Worm (Caenorhabditis elegans) whole organism, L3 larva: ENCODE data around the gene T05B4.13.
A peak's percentile ranks its signal among the peaks of the same experiment; 100 is the strongest.

Experiments used
- R02D3.7 ChIP-seq: fragments of 150-350 bp; optimal IDR thresholded peaks from 2 replicates; lab custom pipeline; 2014; ENCODE audit warnings: missing biosample characterization, missing genetic modification characterization
- ZK546.5 ChIP-seq: sonication (generic microtip); optimal IDR thresholded peaks from 2 replicates; lab custom pipeline; 2017; ENCODE audit warnings: missing biosample characterization, missing genetic modification characterization
- aly-2 ChIP-seq: fragments of 150-350 bp; optimal IDR thresholded peaks from 2 replicates; lab custom pipeline; 2014; ENCODE audit warnings: missing biosample characterization, missing genetic modification characterization
- ama-1 ChIP-seq: fragments of 150-350 bp; optimal IDR thresholded peaks from 2 replicates; lab custom pipeline; 2018
- ceh-16 ChIP-seq: sonication (generic microtip); optimal IDR thresholded peaks from 2 replicates; lab custom pipeline; 2017; ENCODE audit warnings: missing biosample characterization, missing genetic modification characterization
- ceh-28 ChIP-seq: fragments of 150-350 bp; optimal IDR thresholded peaks from 2 replicates; lab custom pipeline; 2014; ENCODE audit warnings: missing biosample characterization, missing genetic modification reagents, missing genetic modification characterization
- ceh-82 ChIP-seq: fragments of 150-350 bp; optimal IDR thresholded peaks from 2 replicates; lab custom pipeline; 2014; ENCODE audit warnings: missing biosample characterization, missing genetic modification characterization
- ceh-9 ChIP-seq: sonication (generic microtip); optimal IDR thresholded peaks from 2 replicates; lab custom pipeline; 2018; ENCODE audit warnings: missing biosample characterization, missing genetic modification characterization
- daf-12 ChIP-seq: fragments of 150-350 bp; optimal IDR thresholded peaks from 2 replicates; lab custom pipeline; 2014; ENCODE audit warnings: missing biosample characterization, missing genetic modification reagents, missing genetic modification characterization
- egl-27 ChIP-seq: sonication (generic microtip); optimal IDR thresholded peaks from 4 replicates; lab custom pipeline; 2017; ENCODE audit warnings: missing biosample characterization, missing genetic modification reagents, missing genetic modification characterization
- egl-5 ChIP-seq: fragments of 150-350 bp; optimal IDR thresholded peaks from 2 replicates; lab custom pipeline; 2017; ENCODE audit warnings: missing biosample characterization, missing genetic modification reagents, missing genetic modification characterization, inconsistent platforms
- elt-1 ChIP-seq: fragments of 150-350 bp; optimal IDR thresholded peaks from 2 replicates; lab custom pipeline; 2014; ENCODE audit warnings: missing biosample characterization, missing genetic modification characterization
- elt-2 ChIP-seq: sonication (generic microtip); optimal IDR thresholded peaks from 2 replicates; lab custom pipeline; 2016; ENCODE audit warnings: missing genetic modification reagents, mild to moderate bottlenecking, missing genetic modification characterization, missing compliant biosample characterization
- elt-3 ChIP-seq, 3 experiments: fragments of 150-350 bp in 1 of 3; sonication (generic microtip) in 2 of 3; optimal IDR thresholded peaks; 2 replicates in 2 of 3; 4 replicates in 1 of 3; lab custom pipeline; 2014 to 2017; ENCODE audit warnings: missing biosample characterization in 3 of 3, missing genetic modification characterization in 3 of 3
- eor-1 ChIP-seq, 2 experiments: fragments of 150-350 bp; optimal IDR thresholded peaks; 2 replicates each; lab custom pipeline; 2014 to 2018; ENCODE audit warnings: missing biosample characterization in 2 of 2, missing genetic modification characterization in 2 of 2
- fkh-10 ChIP-seq: sonication (generic microtip); optimal IDR thresholded peaks from 2 replicates; lab custom pipeline; 2017; ENCODE audit warnings: missing biosample characterization, missing genetic modification reagents, missing genetic modification characterization
- fkh-2 ChIP-seq: fragments of 150-350 bp; optimal IDR thresholded peaks from 2 replicates; lab custom pipeline; 2014; ENCODE audit warnings: missing biosample characterization, missing genetic modification reagents, missing genetic modification characterization
- fos-1 ChIP-seq: fragments of 150-350 bp; optimal IDR thresholded peaks from 2 replicates; lab custom pipeline; 2014; ENCODE audit warnings: missing biosample characterization, missing genetic modification characterization
- hmg-11 ChIP-seq: sonication (generic microtip); optimal IDR thresholded peaks from 2 replicates; lab custom pipeline; 2016; ENCODE audit warnings: missing genetic modification characterization, missing compliant biosample characterization
- jun-1 ChIP-seq: fragments of 150-350 bp; optimal IDR thresholded peaks from 2 replicates; lab custom pipeline; 2014; ENCODE audit warnings: missing biosample characterization, missing genetic modification reagents, missing genetic modification characterization
- lin-15B ChIP-seq: fragments of 150-350 bp; optimal IDR thresholded peaks from 2 replicates; lab custom pipeline; 2014; ENCODE audit warnings: missing biosample characterization, missing genetic modification characterization
- lin-39 ChIP-seq: fragments of 150-350 bp; optimal IDR thresholded peaks from 2 replicates; lab custom pipeline; 2018; ENCODE audit warnings: missing biosample characterization, missing genetic modification reagents, missing genetic modification characterization
- lsy-12 ChIP-seq: sonication (generic microtip); optimal IDR thresholded peaks from 2 replicates; lab custom pipeline; 2016; ENCODE audit warnings: mild to moderate bottlenecking, missing genetic modification characterization, missing compliant biosample characterization
- mdl-1 ChIP-seq: fragments of 150-350 bp; optimal IDR thresholded peaks from 2 replicates; lab custom pipeline; 2014; ENCODE audit warnings: missing biosample characterization, missing genetic modification characterization
- mml-1 ChIP-seq: fragments of 150-350 bp; sonication (generic microtip); optimal IDR thresholded peaks from 3 replicates; lab custom pipeline; 2014; ENCODE audit warnings: missing biosample characterization, missing genetic modification characterization
- nfya-1 ChIP-seq: sonication (generic microtip); optimal IDR thresholded peaks from 2 replicates; lab custom pipeline; 2017; ENCODE audit warnings: missing genetic modification characterization, mild to moderate bottlenecking, missing compliant biosample characterization, antibody characterized with exemption, moderate library complexity; ENCODE audit not compliant: insufficient read depth
- nhr-11 ChIP-seq: fragments of 150-350 bp; optimal IDR thresholded peaks from 2 replicates; lab custom pipeline; 2014; ENCODE audit warnings: missing biosample characterization, missing genetic modification characterization
- nhr-12 ChIP-seq: fragments of 150-350 bp; optimal IDR thresholded peaks from 2 replicates; lab custom pipeline; 2014; ENCODE audit warnings: missing biosample characterization, missing genetic modification characterization
- nhr-23 ChIP-seq: fragments of 150-350 bp; optimal IDR thresholded peaks from 2 replicates; lab custom pipeline; 2014; ENCODE audit warnings: missing biosample characterization, missing genetic modification reagents, missing genetic modification characterization
- nhr-237 ChIP-seq: fragments of 150-350 bp; optimal IDR thresholded peaks from 2 replicates; lab custom pipeline; 2014; ENCODE audit warnings: missing biosample characterization, missing genetic modification characterization
- nhr-25 ChIP-seq: sonication (generic microtip); optimal IDR thresholded peaks from 2 replicates; lab custom pipeline; 2017; ENCODE audit warnings: missing biosample characterization, missing genetic modification characterization
- nhr-28 ChIP-seq: fragments of 150-350 bp; optimal IDR thresholded peaks from 2 replicates; lab custom pipeline; 2014; ENCODE audit warnings: missing biosample characterization, missing genetic modification characterization
- nhr-43 ChIP-seq: sonication (generic microtip); optimal IDR thresholded peaks from 2 replicates; lab custom pipeline; 2016; ENCODE audit warnings: mild to moderate bottlenecking, missing genetic modification characterization, missing compliant biosample characterization; ENCODE audit not compliant: poor library complexity, severe bottlenecking
- nhr-67 ChIP-seq: fragments of 150-350 bp; optimal IDR thresholded peaks from 2 replicates; lab custom pipeline; 2014; ENCODE audit warnings: missing biosample characterization, missing genetic modification characterization
- nhr-76 ChIP-seq: fragments of 150-350 bp; sonication (generic microtip); optimal IDR thresholded peaks from 5 replicates; lab custom pipeline; 2014; ENCODE audit warnings: missing biosample characterization, missing genetic modification characterization
- nhr-77 ChIP-seq: fragments of 150-350 bp; optimal IDR thresholded peaks from 2 replicates; lab custom pipeline; 2014; ENCODE audit warnings: missing biosample characterization, missing genetic modification characterization
- pha-4 ChIP-seq: fragments of 150-350 bp; optimal IDR thresholded peaks from 2 replicates; lab custom pipeline; 2014; ENCODE audit warnings: missing biosample characterization, missing genetic modification reagents, missing genetic modification characterization
- pqm-1 ChIP-seq: fragments of 150-350 bp; optimal IDR thresholded peaks from 2 replicates; lab custom pipeline; 2017; ENCODE audit warnings: missing biosample characterization, missing genetic modification characterization, inconsistent platforms
- sea-2 ChIP-seq: fragments of 150-350 bp; sonication (generic microtip); optimal IDR thresholded peaks from 4 replicates; lab custom pipeline; 2014; ENCODE audit warnings: missing biosample characterization, missing genetic modification reagents, missing genetic modification characterization
- skn-1 ChIP-seq: fragments of 150-350 bp; optimal IDR thresholded peaks from 2 replicates; lab custom pipeline; 2014; ENCODE audit warnings: missing biosample characterization, missing genetic modification characterization
- snpc-4 ChIP-seq: fragments of 150-350 bp; optimal IDR thresholded peaks from 2 replicates; lab custom pipeline; 2014; ENCODE audit warnings: missing biosample characterization, missing genetic modification characterization
- tbx-2 ChIP-seq: sonication (generic microtip); optimal IDR thresholded peaks from 2 replicates; lab custom pipeline; 2016; ENCODE audit warnings: mild to moderate bottlenecking, missing genetic modification characterization, missing compliant biosample characterization
- unc-39 ChIP-seq: sonication (generic microtip); optimal IDR thresholded peaks from 4 replicates; lab custom pipeline; 2017; ENCODE audit warnings: missing biosample characterization, missing genetic modification characterization
- unc-62 ChIP-seq: fragments of 150-350 bp; sonication (generic microtip); optimal IDR thresholded peaks from 4 replicates; lab custom pipeline; 2014; ENCODE audit warnings: missing biosample characterization, missing genetic modification reagents, missing genetic modification characterization
- zag-1 ChIP-seq: fragments of 150-350 bp; optimal IDR thresholded peaks from 2 replicates; lab custom pipeline; 2014; ENCODE audit warnings: missing biosample characterization, missing genetic modification characterization
- ztf-11 ChIP-seq: fragments of 150-350 bp; optimal IDR thresholded peaks from 2 replicates; lab custom pipeline; 2014; ENCODE audit warnings: missing biosample characterization, missing genetic modification characterization
- ztf-4 ChIP-seq: fragments of 150-350 bp; optimal IDR thresholded peaks from 2 replicates; lab custom pipeline; 2014; ENCODE audit warnings: missing biosample characterization, missing genetic modification characterization

Gene T05B4.13

DNA sequence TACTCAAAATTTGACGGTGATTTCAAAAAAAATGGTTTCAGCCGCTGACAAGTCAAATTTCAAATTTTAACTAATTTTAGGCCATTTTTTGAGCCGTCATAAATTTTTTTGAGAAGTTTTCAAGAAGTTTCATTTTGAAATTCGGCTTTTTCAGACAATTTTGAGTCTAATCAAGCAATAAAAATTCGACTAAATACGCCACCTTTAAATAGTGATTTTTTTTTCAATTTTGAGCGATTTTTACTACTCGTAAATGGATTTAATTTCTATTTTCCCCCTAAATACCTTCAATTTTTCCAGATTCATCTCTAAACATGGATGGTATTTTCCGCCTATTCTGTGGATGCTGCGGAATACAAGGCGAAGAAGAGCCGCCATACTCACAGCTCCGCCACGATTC lies 16.9 kb upstream of the T05B4.13 start, which contains the start of gene Y45G5AL.1:
TSS of gene Y45G5AL.1 (plus strand) at position 301 of the 400 bp plus-strand sequence.
- TF ChIP-seq mml-1 (tag; lab: Kevin White, UChicago): no peak
- TF ChIP-seq ama-1: no peak
- no peak for TF ChIP-seq nhr-77
- no peak for TF ChIP-seq egl-5 (tag; lab: Kevin White, UChicago)
- TF ChIP-seq ceh-28: no peak
- no peak for TF ChIP-seq lin-15B
- no peak for TF ChIP-seq daf-12
- no peak for TF ChIP-seq aly-2
- no peak for TF ChIP-seq mdl-1 (tag; lab: Kevin White, UChicago)
- no peak for TF ChIP-seq nhr-11 (tag; lab: Kevin White, UChicago)
- TF ChIP-seq ceh-16 (tag; lab: Kevin White, UChicago): no peak
- no peak for TF ChIP-seq ceh-82 (tag; lab: Kevin White, UChicago)
- TF ChIP-seq snpc-4 (tag; lab: Kevin White, UChicago): no peak
- TF ChIP-seq elt-3 (tag; optimal IDR thresholded peaks at IDR 0.05; lab: Kevin White, UChicago): no peak
- TF ChIP-seq pqm-1 (tag; lab: Kevin White, UChicago): no peak
- TF ChIP-seq zag-1: no peak
- TF ChIP-seq nhr-23 (tag; lab: Kevin White, UChicago): no peak

ce11 chrV:4143034-4143433 lies 15.7 kb upstream of the T05B4.13 start:
- TF ChIP-seq aly-2 (no peak), ceh-28 (peak; percentile 63), jun-1 (tag; lab: Kevin White, UChicago) (peak; percentile 71), fkh-10 (peak; percentile 55), egl-5 (tag; lab: Kevin White, UChicago) (peak; percentile 99), ZK546.5 (no peak), mml-1 (tag; lab: Kevin White, UChicago) (no peak), ztf-4 (tag; lab: Kevin White, UChicago) (no peak), fos-1 (tag; lab: Kevin White, UChicago) (no peak), ceh-82 (tag; lab: Kevin White, UChicago) (no peak), nhr-76 (tag; lab: Kevin White, UChicago) (no peak), daf-12 (no peak), hmg-11 (tag; lab: Kevin White, UChicago) (peak; percentile 57), skn-1 (tag; lab: Kevin White, UChicago) (no peak), ztf-11 (tag; lab: Kevin White, UChicago) (no peak), unc-62 (GFP tag; lab: Kevin White, UChicago) (no peak), R02D3.7 (no peak), ama-1 (no peak), mdl-1 (tag; lab: Kevin White, UChicago) (no peak), nhr-77 (no peak), nhr-67 (tag; lab: Kevin White, UChicago) (no peak), elt-1 (tag; lab: Kevin White, UChicago) (no peak), sea-2 (no peak), fkh-2 (tag; lab: Kevin White, UChicago) (no peak), nhr-12 (tag; lab: Kevin White, UChicago) (no peak), nhr-11 (tag; lab: Kevin White, UChicago) (no peak), ceh-9 (tag; lab: Kevin White, UChicago) (no peak), nhr-25 (tag; lab: Kevin White, UChicago) (peak; percentile 79), nfya-1 (tag; lab: Kevin White, UChicago) (peak; percentile 89), lin-39 (tag; lab: Kevin White, UChicago) (peak; percentile 67), snpc-4 (tag; lab: Kevin White, UChicago) (peak; percentile 67), nhr-23 (tag; lab: Kevin White, UChicago) (peak; percentile 87), elt-2 (tag; lab: Kevin White, UChicago) (peak; percentile 88), pha-4 (tag; lab: Kevin White, UChicago) (peak; percentile 85), zag-1 (no peak), nhr-43 (tag; lab: Kevin White, UChicago) (peak; percentile 54), nhr-28 (tag; lab: Kevin White, UChicago) (no peak), elt-3 (tag; optimal IDR thresholded peaks at IDR 0.05; lab: Kevin White, UChicago) (no peak), lsy-12 (peak; percentile 47), nhr-237 (tag; lab: Kevin White, UChicago) (no peak), pqm-1 (tag; lab: Kevin White, UChicago) (peak; percentile 87), egl-27 (tag; lab: Kevin White, UChicago) (no peak), ceh-16 (tag; lab: Kevin White, UChicago) (no peak), eor-1 (tag; optimal IDR thresholded peaks at IDR 0.05; lab: Kevin White, UChicago) (no peak), unc-39 (tag; lab: Kevin White, UChicago) (no peak), tbx-2 (tag; lab: Kevin White, UChicago) (no peak), lin-15B (peak; percentile 80)
